Worm (Caenorhabditis elegans): ENCODE data around the gene F17H10.2.

F17H10.2 gene

ce11 chrX:13106177-13106761 is 7.3 kb upstream of the F17H10.2 start (continued):
- TF ChIP-seq jun-1 (tag; optimal IDR thresholded peaks at IDR 0.05) (no peak), D1046.2 (GFP tag; IDR thresholded peaks at IDR 0.05) (no peak), lin-39 (tag; optimal IDR thresholded peaks at IDR 0.05) (no peak), lin-1 (GFP tag; IDR thresholded peaks at IDR 0.05) (no peak), hlh-11 (tag; optimal IDR thresholded peaks at IDR 0.05) (peak; percentile 70), tra-1 (GFP tag; IDR thresholded peaks at IDR 0.05) (peak; percentile 31; the same call in 1 of the 2 replicates), ZK546.5 (tag; optimal IDR thresholded peaks at IDR 0.05) (no peak), fkh-10 (GFP tag; optimal IDR thresholded peaks at IDR 0.05) (no peak), ceh-20 (GFP tag; IDR thresholded peaks at IDR 0.05) (0 out of 2 replicates have a peak, but pooled peaks have one; percentile 45), snpc-4 (tag; optimal IDR thresholded peaks at IDR 0.05) (no peak), hif-1 (tag; optimal IDR thresholded peaks at IDR 0.05) (peak in 1 of 2 experiments; percentile 76), ZK337.2 (GFP tag; IDR thresholded peaks at IDR 0.05) (no peak), mxl-2 (GFP tag; conservative IDR thresholded peaks at IDR 0.05) (no peak), madf-5 (GFP tag; IDR thresholded peaks at IDR 0.05) (no peak), mes-2 (tag; optimal IDR thresholded peaks at IDR 0.05; ENCODE audit: poor library complexity, severe bottlenecking) (peak; percentile 1), nhr-76 (tag; optimal IDR thresholded peaks at IDR 0.05) (no peak), nhr-11 (tag; optimal IDR thresholded peaks at IDR 0.05) (peak; percentile 49), aha-1 (tag) (peak; percentile 75), dve-1 (tag; optimal IDR thresholded peaks at IDR 0.05; ENCODE audit: insufficient read depth) (peak; percentile 37), lsy-2 (tag; optimal IDR thresholded peaks at IDR 0.05) (peak in 1 of 2 experiments; percentile 23), madf-9 (GFP tag; conservative IDR thresholded peaks at IDR 0.05) (no peak), mdl-1 (tag; optimal IDR thresholded peaks at IDR 0.05) (peak in 1 of 2 experiments; percentile 42), rbr-2 (tag; optimal IDR thresholded peaks at IDR 0.05) (no peak), F44E2.7 (GFP tag; IDR thresholded peaks at IDR 0.05) (no peak), hlh-30 (tag; optimal IDR thresholded peaks at IDR 0.05; ENCODE audit: insufficient read depth) (peak; percentile 72), daf-16 (GFP tag; optimal IDR thresholded peaks at IDR 0.05) (peak in 1 of 2 experiments; percentile 90), daf-16 (tag; optimal IDR thresholded peaks at IDR 0.05) (peak; percentile 49), pqm-1 (tag; optimal IDR thresholded peaks at IDR 0.05) (peak; percentile 68)

ce11 chrX:13108664-13109063 is 4.9 kb upstream of the F17H10.2 start:
- TF ChIP-seq F49E8.2 (tag; optimal IDR thresholded peaks at IDR 0.05; ENCODE audit: borderline replicate concordance) (no peak), hlh-30 (tag; optimal IDR thresholded peaks at IDR 0.05; ENCODE audit: insufficient read depth) (peak; percentile 26), aha-1 (tag) (peak; percentile 47), hlh-11 (tag; optimal IDR thresholded peaks at IDR 0.05) (peak; percentile 54), hmg-1.1 (GFP tag; IDR thresholded peaks at IDR 0.05) (peak; percentile 29; the same call in 1 of the 2 replicates), nhr-41 (GFP tag; IDR thresholded peaks at IDR 0.05) (peak; percentile 74; the same call in 1 of the 2 replicates), mxl-3 (GFP tag; optimal IDR thresholded peaks at IDR 0.05) (peak; percentile 23), sdz-12 (GFP tag; optimal IDR thresholded peaks at IDR 0.05) (peak; percentile 36), lsy-2 (tag; optimal IDR thresholded peaks at IDR 0.05) (no peak), dve-1 (tag; optimal IDR thresholded peaks at IDR 0.05; ENCODE audit: insufficient read depth) (peak; percentile 46), zfp-3 (GFP tag; conservative IDR thresholded peaks at IDR 0.05) (peak; percentile 56; the same call in 1 of the 2 replicates), mep-1 (tag; optimal IDR thresholded peaks at IDR 0.05) (peak; percentile 44), lin-13 (GFP tag; optimal IDR thresholded peaks at IDR 0.05) (peak; percentile 52), gei-8 (GFP tag; optimal IDR thresholded peaks at IDR 0.05) (no peak)

- TF ChIP-seq duxl-1 (tag; optimal IDR thresholded peaks at IDR 0.05; ENCODE audit: poor library complexity) = no peak
- TF ChIP-seq nhr-76 (tag; optimal IDR thresholded peaks at IDR 0.05) = no peak
- TF ChIP-seq saeg-2 (GFP tag; IDR thresholded peaks at IDR 0.05) = no peak
- no peak for TF ChIP-seq nhr-102 (tag; optimal IDR thresholded peaks at IDR 0.05)
- no peak for TF ChIP-seq nhr-48 (tag; optimal IDR thresholded peaks at IDR 0.05)
- TF ChIP-seq D1046.2 (GFP tag; IDR thresholded peaks at IDR 0.05) = no peak
- no peak for TF ChIP-seq hlh-30 (tag; optimal IDR thresholded peaks at IDR 0.05; ENCODE audit: insufficient read depth)
- no peak for TF ChIP-seq Y48G9A.11 (GFP tag; IDR thresholded peaks at IDR 0.05)
- TF ChIP-seq jun-1 (tag; optimal IDR thresholded peaks at IDR 0.05) = no peak
- TF ChIP-seq lsy-2 (tag; optimal IDR thresholded peaks at IDR 0.05) = no peak
- no peak for TF ChIP-seq ZK546.5 (tag; optimal IDR thresholded peaks at IDR 0.05)
- TF ChIP-seq attf-4 (tag; optimal IDR thresholded peaks at IDR 0.05) = no peak
- no peak for TF ChIP-seq dve-1 (tag; optimal IDR thresholded peaks at IDR 0.05; ENCODE audit: insufficient read depth)
- no peak for TF ChIP-seq pqm-1 (tag; optimal IDR thresholded peaks at IDR 0.05)
- TF ChIP-seq nhr-11 (tag; optimal IDR thresholded peaks at IDR 0.05) = no peak
Measured at ce11 chrX:13110004-13110403, 3.6 kb upstream of the F17H10.2 start.
